Worm (Caenorhabditis elegans) whole organism, L4 larva: ENCODE data around the gene ccr-4.

ENCODE experiments used
- duxl-1 ChIP-seq: sonication (generic microtip); optimal IDR thresholded peaks from 2 replicates; lab custom pipeline; 2016; ENCODE audit warnings: mild to moderate bottlenecking, missing genetic modification characterization, moderate library complexity, missing compliant biosample characterization; ENCODE audit not compliant: poor library complexity
- lim-7 ChIP-seq: fragments of 200-800 bp; sonication (Bioruptor generic); IDR thresholded peaks from 2 replicates; pipeline ENCODE4 v1.3.6; 2022; ENCODE audit warnings: missing genetic modification characterization, missing compliant biosample characterization
- lin-15B ChIP-seq: fragments of 150-350 bp; sonication (generic microtip); optimal IDR thresholded peaks from 3 replicates; lab custom pipeline; 2014; ENCODE audit warnings: missing biosample characterization, missing genetic modification characterization
- tra-1 ChIP-seq: fragments of 200-800 bp; sonication (Bioruptor generic); IDR thresholded peaks from 2 replicates; pipeline ENCODE4 v1.3.6; 2022; ENCODE audit warnings: missing genetic modification reagents, missing genetic modification characterization, missing compliant biosample characterization
- zag-1 ChIP-seq: fragments of 150-350 bp; optimal IDR thresholded peaks from 2 replicates; lab custom pipeline; 2014; ENCODE audit warnings: missing biosample characterization, missing genetic modification characterization
- ztf-7 ChIP-seq: fragments of 150-350 bp; optimal IDR thresholded peaks from 2 replicates; lab custom pipeline; 2014; ENCODE audit warnings: missing biosample characterization, missing genetic modification characterization

- TF ChIP-seq lim-7 = no peak
- TF ChIP-seq duxl-1 (tag; lab: Kevin White, UChicago) = no peak
- TF ChIP-seq zag-1 (tag; lab: Kevin White, UChicago) = no peak
- no peak for TF ChIP-seq ztf-7 (tag; lab: Kevin White, UChicago)
- TF ChIP-seq lin-15B (tag; lab: Kevin White, UChicago) = no peak
- no peak for TF ChIP-seq tra-1 (GFP tag; lab: Robert Waterston, UW)
Observed at ce11 chrIV:12330840-12331359, 30.4 kb upstream of the ccr-4 start, which contains the start of gene ufd-1.
